Fruit fly (Drosophila melanogaster): Measurements from ENCODE around the gene CG42852.

DNA sequence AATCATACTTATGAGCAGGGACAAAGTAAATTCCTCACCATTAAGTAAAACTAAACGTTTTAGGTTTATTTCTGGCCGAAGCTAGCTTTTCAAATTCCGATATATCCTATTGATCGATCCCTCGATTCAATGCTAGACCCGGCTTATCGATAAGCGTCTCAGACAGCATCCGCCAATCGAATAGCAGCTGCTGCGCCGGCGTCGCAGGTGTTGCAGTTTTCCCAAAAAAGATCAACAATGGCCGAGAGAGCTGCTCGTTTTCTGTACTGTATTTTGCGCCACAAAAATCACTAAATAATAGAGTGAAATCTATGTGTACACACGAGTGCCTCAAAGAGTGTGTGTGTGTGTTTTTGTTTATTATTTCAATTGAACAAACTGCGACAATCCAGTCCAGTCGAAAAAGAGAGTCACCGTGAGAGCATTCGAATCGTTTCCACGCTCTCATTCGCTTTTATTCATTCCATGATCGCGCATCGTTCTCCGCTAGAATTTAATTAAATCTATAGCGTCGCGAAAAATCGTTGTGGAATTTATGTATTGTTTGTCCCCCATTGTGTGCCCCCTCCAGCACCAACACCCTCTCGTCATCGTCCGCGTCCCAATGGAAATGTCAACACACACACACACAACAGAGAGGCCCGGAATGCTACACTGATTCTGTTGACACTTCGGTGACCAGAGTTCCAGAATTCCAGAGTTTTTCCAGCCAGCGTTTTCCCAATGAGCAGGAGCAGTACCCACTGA, 41.7 kb upstream of the CG42852 start:
- TF ChIP-seq h (GFP tag; optimal IDR thresholded peaks at IDR 0.05) (no peak), usp (GFP tag; optimal IDR thresholded peaks at IDR 0.05) (no peak), Hr78 (GFP tag; optimal IDR thresholded peaks at IDR 0.05) (no peak), jim (GFP tag; optimal IDR thresholded peaks at IDR 0.05) (no peak), pan (optimal IDR thresholded peaks at IDR 0.05) (no peak), CG32264 (GFP tag; optimal IDR thresholded peaks at IDR 0.05) (no peak), dsf (GFP tag; optimal IDR thresholded peaks at IDR 0.05; ENCODE audit: borderline replicate concordance) (no peak), Abd-B (GFP tag; optimal IDR thresholded peaks at IDR 0.05) (no peak), psq (GFP tag; optimal IDR thresholded peaks at IDR 0.05) (no peak), Dif (GFP tag; optimal IDR thresholded peaks at IDR 0.05; ENCODE audit: partially characterized antibody) (no peak), sv (GFP tag; optimal IDR thresholded peaks at IDR 0.05) (no peak), Myc (optimal IDR thresholded peaks at IDR 0.05) (no peak), Sp1 (GFP tag; optimal IDR thresholded peaks at IDR 0.05) (no peak)
